Worm (Caenorhabditis elegans) whole organism, L3 larva: ENCODE measurements around the gene alh-3.

ENCODE experiments used
- ZK546.5 ChIP-seq: sonication (generic microtip); optimal IDR thresholded peaks from 2 replicates; lab custom pipeline; 2017; ENCODE audit warnings: missing biosample characterization, missing genetic modification characterization
- aly-2 ChIP-seq: fragments of 150-350 bp; optimal IDR thresholded peaks from 2 replicates; lab custom pipeline; 2014; ENCODE audit warnings: missing biosample characterization, missing genetic modification characterization
- fos-1 ChIP-seq: fragments of 150-350 bp; optimal IDR thresholded peaks from 2 replicates; lab custom pipeline; 2014; ENCODE audit warnings: missing biosample characterization, missing genetic modification characterization

DNA sequence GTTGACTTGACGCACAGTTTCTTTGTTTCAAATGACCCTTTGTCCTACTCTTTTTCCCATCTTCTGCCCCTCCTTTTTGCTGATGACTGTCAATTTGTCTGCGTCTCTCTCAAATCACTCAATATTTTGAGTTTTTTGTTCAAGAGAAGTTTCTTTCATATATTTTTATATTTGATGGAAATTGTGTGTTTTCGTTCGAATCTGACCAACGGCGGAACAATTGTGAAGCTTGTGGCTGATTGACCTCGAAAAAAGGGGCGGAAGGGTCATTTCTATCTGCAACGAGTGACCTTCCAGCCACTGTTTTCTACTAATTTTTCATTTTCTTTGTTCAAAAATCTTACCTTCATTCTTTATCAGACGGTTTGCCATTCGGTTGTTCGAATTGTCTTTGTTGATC lies 43.8 kb upstream of the alh-3 start:
- TF ChIP-seq aly-2 (no peak), fos-1 (tag; lab: Kevin White, UChicago) (no peak), ZK546.5 (no peak)
